Worm (Caenorhabditis elegans): Measurements from ENCODE around the gene T03F7.6.

T03F7.6 gene

DNA sequence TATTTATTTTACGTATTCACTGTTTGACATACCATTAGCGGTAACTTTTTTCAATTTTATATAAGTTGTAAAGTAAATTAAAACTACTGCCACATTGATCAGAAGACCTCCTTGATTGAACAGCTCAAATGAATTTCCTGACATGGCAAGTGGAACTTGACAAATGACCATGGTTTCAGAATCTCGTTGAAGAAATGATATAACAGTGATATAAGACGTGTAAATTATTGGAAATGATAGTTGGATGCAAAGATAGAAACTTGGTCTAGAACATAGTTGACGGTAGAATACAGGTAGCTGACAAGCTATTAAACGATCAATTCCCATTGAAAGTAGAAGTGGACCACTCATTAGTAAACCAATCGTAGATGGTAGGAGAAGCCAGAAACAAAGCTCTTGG, 42.7 kb upstream of the T03F7.6 start:
- TF ChIP-seq hlh-8 (tag; optimal IDR thresholded peaks at IDR 0.05), result no peak
- no peak for TF ChIP-seq npax-4 (tag; optimal IDR thresholded peaks at IDR 0.05)

DNA sequence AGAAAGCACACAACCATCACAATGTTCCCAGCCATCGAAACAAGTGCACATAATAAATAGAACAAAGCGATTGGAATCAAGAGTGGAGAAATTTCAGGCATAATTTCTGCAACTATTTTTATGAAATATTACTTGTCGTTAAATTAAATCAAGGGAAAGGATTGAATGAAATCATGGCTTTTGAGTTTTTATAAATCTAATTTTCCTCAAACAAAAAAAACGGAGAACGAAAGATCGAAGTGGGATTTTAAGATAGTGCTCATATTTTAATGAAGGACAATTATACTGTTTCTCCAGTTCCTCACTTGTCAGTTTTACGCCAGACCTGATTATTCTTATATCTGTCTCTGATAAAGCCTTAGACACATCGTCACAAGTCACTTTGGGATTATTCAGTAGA, 42.1 kb upstream of the T03F7.6 start, which contains the start of gene srsx-33:
Gene srsx-33, minus strand, starts transcription at position 101 of the 400 bp plus-strand sequence.
- no peak for TF ChIP-seq ceh-9 (tag; optimal IDR thresholded peaks at IDR 0.05)
- no peak for TF ChIP-seq pax-1 (tag; optimal IDR thresholded peaks at IDR 0.05)
- no peak for TF ChIP-seq pag-3 (tag; optimal IDR thresholded peaks at IDR 0.05; ENCODE audit: borderline replicate concordance)
- TF ChIP-seq che-1 (tag; optimal IDR thresholded peaks at IDR 0.05), result no peak
- TF ChIP-seq F13H6.1 (tag; optimal IDR thresholded peaks at IDR 0.05), result no peak
- TF ChIP-seq lim-6 (tag; optimal IDR thresholded peaks at IDR 0.05), result no peak
- TF ChIP-seq fkh-6 (tag; optimal IDR thresholded peaks at IDR 0.05), result no peak
- TF ChIP-seq hlh-8 (tag; optimal IDR thresholded peaks at IDR 0.05), result no peak
- TF ChIP-seq tbx-2 (tag; optimal IDR thresholded peaks at IDR 0.05), result no peak
- TF ChIP-seq hlh-13 (GFP tag; optimal IDR thresholded peaks at IDR 0.05), result no peak
- no peak for TF ChIP-seq ttx-3 (tag; optimal IDR thresholded peaks at IDR 0.05)

DNA sequence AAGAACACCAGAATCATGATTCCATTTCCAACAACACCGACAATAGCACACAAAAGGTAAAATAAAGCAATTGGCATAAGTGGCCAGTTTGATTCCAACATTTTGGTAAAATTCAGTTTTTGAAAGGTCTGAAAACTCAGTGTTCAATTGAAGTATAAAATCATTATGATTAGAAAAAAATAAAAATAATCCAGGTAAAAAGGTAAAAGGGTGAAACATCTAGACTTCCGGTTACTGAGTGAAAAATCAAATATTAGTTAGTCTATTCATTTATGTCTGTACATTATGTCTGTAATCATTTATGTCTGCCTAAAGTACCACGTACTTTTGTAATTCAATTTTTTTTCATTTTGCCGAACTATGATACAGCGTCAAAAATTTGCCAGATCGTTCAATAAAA, 39.5 kb upstream of the T03F7.6 start, which contains the start of gene srsx-31:
Gene srsx-31, minus strand, starts transcription at position 101 of the 400 bp plus-strand sequence.
- TF ChIP-seq ref-2 (tag; optimal IDR thresholded peaks at IDR 0.05) (no peak), nhr-11 (tag; optimal IDR thresholded peaks at IDR 0.05) (no peak), Y22D7AL.16 (tag; optimal IDR thresholded peaks at IDR 0.05) (no peak), ttx-3 (tag; optimal IDR thresholded peaks at IDR 0.05) (no peak), hlh-8 (tag; optimal IDR thresholded peaks at IDR 0.05) (no peak), C08G9.2 (tag; optimal IDR thresholded peaks at IDR 0.05) (no peak), syd-9 (tag; optimal IDR thresholded peaks at IDR 0.05) (no peak), madf-2 (tag; optimal IDR thresholded peaks at IDR 0.05) (no peak), npax-4 (tag; optimal IDR thresholded peaks at IDR 0.05) (no peak), mec-3 (tag; optimal IDR thresholded peaks at IDR 0.05; ENCODE audit: borderline replicate concordance) (no peak), T23F11.4 (GFP tag; optimal IDR thresholded peaks at IDR 0.05) (no peak), zip-5 (tag; optimal IDR thresholded peaks at IDR 0.05) (no peak), hlh-6 (tag; optimal IDR thresholded peaks at IDR 0.05) (no peak), che-1 (tag; optimal IDR thresholded peaks at IDR 0.05) (no peak), elt-2 (tag; optimal IDR thresholded peaks at IDR 0.05) (no peak), hlh-13 (GFP tag; optimal IDR thresholded peaks at IDR 0.05) (no peak), ztf-16 (tag; optimal IDR thresholded peaks at IDR 0.05) (no peak), ceh-22 (tag; optimal IDR thresholded peaks at IDR 0.05) (no peak), hlh-15 (tag; optimal IDR thresholded peaks at IDR 0.05) (no peak), ceh-2 (tag; optimal IDR thresholded peaks at IDR 0.05) (no peak)

DNA sequence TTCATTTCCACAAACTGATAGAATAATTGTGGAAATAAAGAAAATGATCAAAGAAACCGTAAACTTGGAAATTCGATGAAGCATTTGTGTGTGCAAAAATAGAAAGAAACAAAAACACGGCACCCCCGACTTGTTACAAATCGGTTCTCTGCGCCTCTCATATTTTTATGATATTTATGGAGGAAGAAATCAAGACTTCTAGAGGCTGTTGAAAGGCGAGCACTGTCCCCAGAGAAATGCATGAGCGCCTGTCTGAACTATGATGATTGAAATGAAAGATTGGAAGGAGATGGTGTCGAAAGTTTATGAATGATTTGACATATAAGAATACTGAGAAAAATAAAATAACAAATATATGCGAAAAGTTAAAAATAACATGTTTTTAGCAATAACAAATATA, 35.6 kb upstream of the T03F7.6 start, which contains the start of gene lgc-36:
Gene lgc-36, minus strand, starts transcription at position 101 of the 400 bp plus-strand sequence.
- no peak for TF ChIP-seq pha-2 (tag; optimal IDR thresholded peaks at IDR 0.05)
- no peak for TF ChIP-seq elt-4 (tag; optimal IDR thresholded peaks at IDR 0.05)
- TF ChIP-seq gmeb-2 (tag; optimal IDR thresholded peaks at IDR 0.05), result no peak
- no peak for TF ChIP-seq sdc-2 (tag; optimal IDR thresholded peaks at IDR 0.05)
- TF ChIP-seq ama-1 (optimal IDR thresholded peaks at IDR 0.05), result no peak
- TF ChIP-seq ttx-3 (tag; optimal IDR thresholded peaks at IDR 0.05), result no peak
- no peak for TF ChIP-seq ceh-34 (tag; optimal IDR thresholded peaks at IDR 0.05)
- no peak for TF ChIP-seq nhr-232 (tag; optimal IDR thresholded peaks at IDR 0.05)
- no peak for TF ChIP-seq fkh-6 (tag; optimal IDR thresholded peaks at IDR 0.05)
- no peak for TF ChIP-seq K09A11.1 (tag; optimal IDR thresholded peaks at IDR 0.05; ENCODE audit: insufficient read depth)
- no peak for TF ChIP-seq fax-1 (tag; optimal IDR thresholded peaks at IDR 0.05)
- TF ChIP-seq ref-2 (tag; optimal IDR thresholded peaks at IDR 0.05), result no peak
- no peak for TF ChIP-seq pros-1 (tag; optimal IDR thresholded peaks at IDR 0.05)
- no peak for TF ChIP-seq lim-6 (tag; optimal IDR thresholded peaks at IDR 0.05)
- TF ChIP-seq ceh-48 (tag; optimal IDR thresholded peaks at IDR 0.05), result no peak

Measured in whole organism, late embryonic.